Worm (Caenorhabditis elegans) whole organism, mixed stage, embryonic: Measurements from ENCODE around the gene R09E10.5.

Experiments
- M03D4.4 ChIP-seq: sonication (generic microtip); optimal IDR thresholded peaks from 2 replicates; lab custom pipeline; 2017; ENCODE audit warnings: mild to moderate bottlenecking, missing genetic modification characterization, missing compliant biosample characterization
- blmp-1 ChIP-seq: fragments of 150-350 bp; optimal IDR thresholded peaks from 2 replicates; lab custom pipeline; 2014; ENCODE audit warnings: missing biosample characterization, missing genetic modification characterization
- ceh-39 ChIP-seq: fragments of 150-350 bp; optimal IDR thresholded peaks from 2 replicates; lab custom pipeline; 2014; ENCODE audit warnings: missing biosample characterization, missing genetic modification characterization
- elt-3 ChIP-seq: fragments of 150-350 bp; optimal IDR thresholded peaks from 2 replicates; lab custom pipeline; 2014; ENCODE audit warnings: missing biosample characterization, missing genetic modification characterization
- lsy-2 ChIP-seq: fragments of 150-350 bp; optimal IDR thresholded peaks from 2 replicates; lab custom pipeline; 2014; ENCODE audit warnings: missing biosample characterization, missing genetic modification characterization
- unc-39 ChIP-seq: fragments of 150-350 bp; optimal IDR thresholded peaks from 2 replicates; lab custom pipeline; 2014; ENCODE audit warnings: missing biosample characterization, missing genetic modification characterization
- ztf-11 ChIP-seq: fragments of 150-350 bp; optimal IDR thresholded peaks from 2 replicates; lab custom pipeline; 2014; ENCODE audit warnings: missing biosample characterization, missing genetic modification characterization

DNA sequence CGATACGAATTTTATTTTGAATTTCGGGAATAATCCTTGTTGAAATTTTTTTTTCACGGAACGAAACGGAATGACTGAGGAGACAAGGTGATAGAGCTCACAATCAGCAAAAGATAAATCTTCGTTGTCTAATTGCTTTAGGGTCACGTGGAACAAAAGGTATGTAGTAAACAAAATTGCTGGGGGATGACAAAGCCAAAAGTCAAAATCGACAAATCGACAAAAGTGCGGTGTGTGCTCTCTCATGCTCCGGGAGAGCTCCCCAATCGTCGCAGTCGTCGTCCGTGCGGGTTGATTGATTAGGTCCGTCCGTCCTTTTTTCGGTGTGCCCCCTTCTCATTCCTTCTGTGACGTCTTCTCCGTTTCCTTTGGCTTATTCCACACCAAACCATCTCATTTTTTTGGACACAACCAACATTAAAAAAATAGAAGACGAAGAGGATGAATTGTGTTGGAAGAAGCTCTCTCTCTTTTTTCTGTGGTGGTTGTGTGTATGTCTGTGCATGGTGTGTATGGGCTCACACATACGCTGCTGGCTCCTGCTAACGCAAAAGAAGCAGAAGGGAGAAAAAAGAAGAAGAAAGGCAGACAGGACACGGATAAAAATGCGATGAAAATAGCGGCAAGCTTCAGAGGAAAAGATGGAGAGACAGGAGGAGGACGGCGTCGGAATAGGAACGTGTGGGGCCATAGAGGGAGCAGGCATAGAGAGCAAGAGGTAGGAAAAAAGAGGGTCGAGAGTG, 39.7 kb upstream of the R09E10.5 start:
- TF ChIP-seq ceh-39 (no peak), lsy-2 (tag; lab: Kevin White, UChicago) (no peak), blmp-1 (no peak), unc-39 (no peak), ztf-11 (tag; lab: Kevin White, UChicago) (no peak), elt-3 (no peak), M03D4.4 (tag; lab: Kevin White, UChicago) (no peak)
